Fruit fly (Drosophila melanogaster) whole organism, embryonic: Measurements from ENCODE around the gene CG12096.

Experiments
- Bteb2 ChIP-seq: fragments of 200-800 bp; sonication (Bioruptor generic); optimal IDR thresholded peaks from 2 replicates; lab custom pipeline; 2016; ENCODE audit warnings: missing biosample characterization, missing genetic modification characterization
- CG2116 ChIP-seq: fragments of 200-800 bp; sonication (Bioruptor generic); optimal IDR thresholded peaks from 3 replicates; lab custom pipeline; 2018; ENCODE audit warnings: missing biosample characterization, mild to moderate bottlenecking, missing genetic modification characterization
- Dfd ChIP-seq, 2 experiments: fragments of >200 bp; optimal IDR thresholded peaks; 2 replicates each; lab custom pipeline; 2017; ENCODE audit warnings: missing biosample characterization in 2 of 2, missing genetic modification characterization in 2 of 2
- Eip74EF ChIP-seq, 2 experiments: fragments of 200-800 bp in 1 of 2; fragments of >200 bp in 1 of 2; sonication (Bioruptor generic) in 1 of 2; optimal IDR thresholded peaks; 2 replicates each; lab custom pipeline; 2017 to 2019; ENCODE audit warnings: missing biosample characterization in 2 of 2, missing genetic modification characterization in 2 of 2, mild to moderate bottlenecking in 1 of 2, moderate library complexity in 1 of 2
- Hand ChIP-seq: fragments of 200-800 bp; sonication (Bioruptor generic); optimal IDR thresholded peaks from 2 replicates; lab custom pipeline; 2017; ENCODE audit warnings: mild to moderate bottlenecking, missing biosample characterization, missing genetic modification reagents, missing genetic modification characterization
- Sox100B ChIP-seq: fragments of 200-800 bp; sonication (Bioruptor generic); optimal IDR thresholded peaks from 3 replicates; lab custom pipeline; 2018; ENCODE audit warnings: missing biosample characterization, mild to moderate bottlenecking, missing genetic modification characterization
- chm ChIP-seq: fragments of 200-800 bp; sonication (Bioruptor generic); IDR thresholded peaks from 2 replicates; pipeline ENCODE4 v1.3.6; 2022; ENCODE audit warnings: missing biosample characterization, missing genetic modification characterization
- exex ChIP-seq: fragments of 200-800 bp; sonication (Bioruptor generic); optimal IDR thresholded peaks from 4 replicates; lab custom pipeline; 2018; ENCODE audit warnings: missing biosample characterization, mild to moderate bottlenecking, missing genetic modification characterization, moderate library complexity
- lov ChIP-seq, 2 experiments: fragments of 200-800 bp in 1 of 2; fragments of >200 bp in 1 of 2; sonication (Bioruptor generic) in 1 of 2; IDR thresholded peaks in 1 of 2; optimal IDR thresholded peaks in 1 of 2; 2 replicates in 1 of 2; 3 replicates in 1 of 2; pipeline versions ENCODE4 v1.3.6 to Lab custom; 2017 to 2022; ENCODE audit warnings: missing biosample characterization in 1 of 2, missing genetic modification characterization in 1 of 2

DNA sequence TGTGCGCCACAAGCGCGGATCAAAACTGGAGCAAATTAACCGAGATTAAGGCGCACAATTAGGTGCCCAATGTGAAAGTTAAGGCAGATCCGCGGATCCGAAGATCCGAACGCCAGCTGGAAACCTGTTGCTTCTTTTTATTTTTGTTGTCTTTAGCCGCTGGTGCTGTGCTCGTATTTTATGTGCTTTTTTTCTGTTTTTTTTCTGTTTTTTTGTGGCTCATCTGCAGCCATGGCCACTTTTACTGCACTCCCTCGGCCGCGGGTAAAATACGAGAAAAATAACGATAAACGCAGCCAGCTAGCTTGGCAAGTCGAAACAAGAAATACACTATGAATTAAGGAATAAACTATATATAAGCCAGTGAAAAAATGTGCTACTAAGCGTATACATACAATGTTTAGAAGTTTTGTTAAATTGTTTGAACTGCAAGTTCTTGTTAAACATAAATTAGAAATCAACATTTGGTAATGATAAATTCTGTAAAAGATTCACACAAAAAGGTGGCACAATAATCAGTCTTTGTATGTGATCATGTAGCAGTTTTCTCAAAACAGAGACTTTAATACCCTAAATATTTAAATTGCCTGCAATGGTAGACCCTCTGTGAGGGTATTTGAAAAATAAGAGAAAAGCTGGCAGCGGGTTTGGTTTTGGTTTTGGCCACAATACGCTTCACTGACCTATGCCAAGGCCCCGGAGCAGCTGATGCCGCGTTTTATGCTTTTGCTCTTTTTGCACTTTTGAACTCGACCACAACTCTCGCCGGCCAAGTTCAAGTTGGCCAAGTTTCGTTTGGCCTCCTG lies 42.8 kb upstream of the CG12096 start:
- TF ChIP-seq lov (optimal IDR thresholded peaks at IDR 0.05; lab: Kevin White, UChicago) (no peak), lov (GFP tag; IDR thresholded peaks at IDR 0.05; lab: Robert Waterston, UW) (no peak), Dfd (GFP tag; optimal IDR thresholded peaks at IDR 0.05; lab: Kevin White, UChicago) (no peak), Hand (GFP tag; lab: Kevin White, UChicago) (no peak), CG2116 (GFP tag; lab: Kevin White, UChicago) (no peak), Bteb2 (GFP tag; lab: Kevin White, UChicago) (no peak), Sox100B (GFP tag; lab: Kevin White, UChicago) (peak; percentile 11), chm (GFP tag; lab: Robert Waterston, UW) (no peak), Eip74EF (GFP tag; optimal IDR thresholded peaks at IDR 0.05; lab: Kevin White, UChicago) (peak in 1 of 2 experiments; percentile 14), exex (tag; lab: Kevin White, UChicago) (no peak)
